Fruit fly (Drosophila melanogaster) whole organism, wandering third instar larva: ENCODE measurements around the gene CG10366.
A peak's percentile ranks its signal among the peaks of the same experiment; 100 is the strongest.

ENCODE experiments used
- Abd-B ChIP-seq: fragments of >200 bp; optimal IDR thresholded peaks from 2 replicates; lab custom pipeline; 2017; ENCODE audit warnings: missing biosample characterization, missing genetic modification characterization
- CG32264 ChIP-seq: fragments of 200-800 bp; sonication (Bioruptor generic); optimal IDR thresholded peaks from 2 replicates; lab custom pipeline; 2016; ENCODE audit warnings: missing biosample characterization, missing genetic modification characterization
- CG9705 ChIP-seq: fragments of 200-800 bp; sonication (Bioruptor generic); optimal IDR thresholded peaks from 2 replicates; lab custom pipeline; 2018; ENCODE audit warnings: missing biosample characterization, mild to moderate bottlenecking, missing genetic modification characterization
- CrebA ChIP-seq: fragments of 200-800 bp; sonication (Bioruptor generic); optimal IDR thresholded peaks from 2 replicates; lab custom pipeline; 2016; ENCODE audit warnings: missing biosample characterization, mild to moderate bottlenecking, missing genetic modification characterization, borderline replicate concordance
- Dfd ChIP-seq: fragments of >200 bp; optimal IDR thresholded peaks from 2 replicates; lab custom pipeline; 2017; ENCODE audit warnings: missing biosample characterization, missing genetic modification characterization
- Dif ChIP-seq: fragments of 200-275, 200-300 bp; sonication (Bioruptor generic); optimal IDR thresholded peaks from 2 replicates; lab custom pipeline; 2018; ENCODE audit warnings: missing biosample characterization, missing genetic modification characterization; ENCODE audit not compliant: partially characterized antibody
- GATAd ChIP-seq: sonication (Bioruptor generic); optimal IDR thresholded peaks from 2 replicates; lab custom pipeline; 2016; ENCODE audit warnings: missing biosample characterization, missing genetic modification characterization
- HLH106 ChIP-seq: fragments of 200-800 bp; optimal IDR thresholded peaks from 3 replicates; lab custom pipeline; 2019; ENCODE audit warnings: missing biosample characterization, mild to moderate bottlenecking, missing genetic modification characterization, moderate library complexity
- Hnf4 ChIP-seq: fragments of 200-800 bp; sonication (Bioruptor generic); optimal IDR thresholded peaks from 2 replicates; lab custom pipeline; 2016; ENCODE audit warnings: missing biosample characterization, mild to moderate bottlenecking, missing genetic modification characterization
- Hr78 ChIP-seq: fragments of >200 bp; optimal IDR thresholded peaks from 2 replicates; lab custom pipeline; 2017; ENCODE audit warnings: missing biosample characterization, missing genetic modification characterization
- Hr83 ChIP-seq: fragments of 200-300 bp; sonication (Bioruptor generic); optimal IDR thresholded peaks from 2 replicates; lab custom pipeline; 2016; ENCODE audit warnings: missing biosample characterization, mild to moderate bottlenecking, missing genetic modification characterization, moderate library complexity; ENCODE audit not compliant: poor library complexity, severe bottlenecking
- Jra ChIP-seq: sonication (Bioruptor generic); optimal IDR thresholded peaks from 2 replicates; lab custom pipeline; 2016; ENCODE audit warnings: missing biosample characterization, missing genetic modification characterization
- Mio ChIP-seq: sonication (Bioruptor generic); optimal IDR thresholded peaks from 2 replicates; lab custom pipeline; 2016; ENCODE audit warnings: missing biosample characterization, missing genetic modification characterization
- Myc ChIP-seq: fragments of >200 bp; optimal IDR thresholded peaks from 2 replicates; lab custom pipeline; 2017
- N ChIP-seq: fragments of >200 bp; optimal IDR thresholded peaks from 2 replicates; lab custom pipeline; 2018; ENCODE audit warnings: missing biosample characterization, missing external identifiers, missing genetic modification characterization
- OdsH ChIP-seq: fragments of 200-800 bp; sonication (Bioruptor generic); optimal IDR thresholded peaks from 2 replicates; lab custom pipeline; 2016; ENCODE audit warnings: missing biosample characterization, mild to moderate bottlenecking, missing genetic modification characterization
- Rel ChIP-seq, 2 experiments: fragments of 200-800 bp; sonication (Bioruptor generic) in 1 of 2; optimal IDR thresholded peaks; 2 replicates in 1 of 2; 3 replicates in 1 of 2; lab custom pipeline; 2016 to 2019; ENCODE audit warnings: mild to moderate bottlenecking in 2 of 2, missing biosample characterization in 2 of 2, missing genetic modification characterization in 2 of 2, moderate library complexity in 1 of 2
- Sp1 ChIP-seq: fragments of 200-800 bp; sonication (Bioruptor generic); optimal IDR thresholded peaks from 3 replicates; lab custom pipeline; 2019; ENCODE audit warnings: missing biosample characterization, mild to moderate bottlenecking, missing genetic modification characterization, moderate library complexity
- Vsx2 ChIP-seq: fragments of 200-300, 225-300 bp; sonication (Bioruptor generic); optimal IDR thresholded peaks from 2 replicates; lab custom pipeline; 2018; ENCODE audit warnings: missing biosample characterization, missing genetic modification characterization; ENCODE audit not compliant: partially characterized antibody
- br ChIP-seq: fragments of 200-800 bp; sonication (Bioruptor generic); optimal IDR thresholded peaks from 2 replicates; lab custom pipeline; 2016; ENCODE audit warnings: missing biosample characterization, missing genetic modification characterization
- brk ChIP-seq: fragments of 200-800 bp; sonication (Bioruptor generic); optimal IDR thresholded peaks from 2 replicates; lab custom pipeline; 2016; ENCODE audit warnings: missing biosample characterization, mild to moderate bottlenecking, missing genetic modification characterization
- dl ChIP-seq, 2 experiments: fragments of 175-275, 200-275 bp in 1 of 2; fragments of 200-275 bp in 1 of 2; sonication (Bioruptor generic); optimal IDR thresholded peaks; lab custom pipeline; 2018; ENCODE audit warnings: mild to moderate bottlenecking in 2 of 2, missing biosample characterization in 2 of 2, missing genetic modification characterization in 2 of 2, moderate library complexity in 2 of 2; ENCODE audit not compliant: partially characterized antibody in 2 of 2, insufficient read depth in 1 of 2
- dmrt93B ChIP-seq: fragments of 200-800 bp; sonication (Bioruptor generic); optimal IDR thresholded peaks from 2 replicates; lab custom pipeline; 2018; ENCODE audit warnings: missing biosample characterization, mild to moderate bottlenecking, missing genetic modification characterization
- dsf ChIP-seq: sonication (Bioruptor generic); optimal IDR thresholded peaks from 2 replicates; lab custom pipeline; 2016; ENCODE audit warnings: missing biosample characterization, missing genetic modification characterization, borderline replicate concordance
- ey ChIP-seq: fragments of 200-800 bp; sonication (Bioruptor generic); optimal IDR thresholded peaks from 2 replicates; lab custom pipeline; 2016; ENCODE audit warnings: missing biosample characterization, missing genetic modification characterization
- foxo ChIP-seq, 2 experiments: fragments of 200-800 bp; sonication (Bioruptor generic); optimal IDR thresholded peaks; 2 replicates in 1 of 2; 3 replicates in 1 of 2; lab custom pipeline; 2016 to 2017; ENCODE audit warnings: missing biosample characterization in 2 of 2, missing genetic modification characterization in 2 of 2
- fru ChIP-seq: fragments of 200-800 bp; sonication (Bioruptor generic); optimal IDR thresholded peaks from 3 replicates; lab custom pipeline; 2016; ENCODE audit warnings: missing biosample characterization, mild to moderate bottlenecking, missing genetic modification characterization
- h ChIP-seq: fragments of 200-800 bp; sonication (Bioruptor generic); optimal IDR thresholded peaks from 3 replicates; lab custom pipeline; 2016; ENCODE audit warnings: missing biosample characterization, mild to moderate bottlenecking, missing genetic modification characterization
- jim ChIP-seq: fragments of 175-275, 200-325 bp; sonication (Bioruptor generic); optimal IDR thresholded peaks from 2 replicates; lab custom pipeline; 2016; ENCODE audit warnings: missing biosample characterization, mild to moderate bottlenecking, missing genetic modification characterization
- lola ChIP-seq: fragments of >200 bp; optimal IDR thresholded peaks from 2 replicates; lab custom pipeline; 2017; ENCODE audit warnings: missing biosample characterization, missing genetic modification characterization
- pan ChIP-seq: fragments of >200 bp; optimal IDR thresholded peaks from 2 replicates; lab custom pipeline; 2017
- psq ChIP-seq: fragments of 200-800 bp; sonication (Bioruptor generic); optimal IDR thresholded peaks from 3 replicates; lab custom pipeline; 2017; ENCODE audit warnings: missing biosample characterization, mild to moderate bottlenecking, missing genetic modification characterization, moderate library complexity
- rgr ChIP-seq: fragments of 200-800 bp; sonication (Bioruptor generic); optimal IDR thresholded peaks from 3 replicates; lab custom pipeline; 2016; ENCODE audit warnings: missing biosample characterization, mild to moderate bottlenecking, missing genetic modification characterization
- sage ChIP-seq: fragments of 200-800 bp; sonication (Bioruptor generic); optimal IDR thresholded peaks from 2 replicates; lab custom pipeline; 2016; ENCODE audit warnings: missing biosample characterization, mild to moderate bottlenecking, missing genetic modification characterization
- sv ChIP-seq: fragments of 200-800 bp; sonication (Bioruptor generic); optimal IDR thresholded peaks from 3 replicates; lab custom pipeline; 2016; ENCODE audit warnings: missing biosample characterization, missing genetic modification characterization
- tai ChIP-seq: sonication (Bioruptor generic); optimal IDR thresholded peaks from 2 replicates; lab custom pipeline; 2016; ENCODE audit warnings: missing biosample characterization, missing genetic modification characterization
- usp ChIP-seq: fragments of >200 bp; optimal IDR thresholded peaks from 2 replicates; lab custom pipeline; 2017; ENCODE audit warnings: missing biosample characterization, missing genetic modification characterization
- woc ChIP-seq: sonication (Bioruptor generic); optimal IDR thresholded peaks from 2 replicates; lab custom pipeline; 2016; ENCODE audit warnings: missing biosample characterization, mild to moderate bottlenecking, missing genetic modification characterization

CG10366 gene

dm6 chr2L:19548158-19548557 is 35.9 kb upstream of the CG10366 start, which contains the start of gene Tep4:
Gene Tep4, plus strand, starts transcription at chr2L:19548507.
- no peak for TF ChIP-seq CG9705 (GFP tag; lab: Kevin White, UChicago)
- TF ChIP-seq br (GFP tag; lab: Kevin White, UChicago), result no peak
- peak; percentile 22 to 55 for TF ChIP-seq dl (GFP tag; optimal IDR thresholded peaks at IDR 0.05; lab: Kevin White, UChicago; ENCODE audit: insufficient read depth in 1 of 2, partially characterized antibody in 2 of 2)
- TF ChIP-seq N (GFP tag; lab: Kevin White, UChicago), result no peak
- TF ChIP-seq Hr83 (GFP tag; lab: Kevin White, UChicago), result no peak
- TF ChIP-seq CrebA, result no peak
- no peak for TF ChIP-seq Dif
- TF ChIP-seq Jra (GFP tag; lab: Kevin White, UChicago), result peak; percentile 35
- TF ChIP-seq Rel (GFP tag; optimal IDR thresholded peaks at IDR 0.05; lab: Kevin White, UChicago), result peak; percentile 36
- TF ChIP-seq Rel (tag; optimal IDR thresholded peaks at IDR 0.05; lab: Kevin White, UChicago), result peak; percentile 99

DNA sequence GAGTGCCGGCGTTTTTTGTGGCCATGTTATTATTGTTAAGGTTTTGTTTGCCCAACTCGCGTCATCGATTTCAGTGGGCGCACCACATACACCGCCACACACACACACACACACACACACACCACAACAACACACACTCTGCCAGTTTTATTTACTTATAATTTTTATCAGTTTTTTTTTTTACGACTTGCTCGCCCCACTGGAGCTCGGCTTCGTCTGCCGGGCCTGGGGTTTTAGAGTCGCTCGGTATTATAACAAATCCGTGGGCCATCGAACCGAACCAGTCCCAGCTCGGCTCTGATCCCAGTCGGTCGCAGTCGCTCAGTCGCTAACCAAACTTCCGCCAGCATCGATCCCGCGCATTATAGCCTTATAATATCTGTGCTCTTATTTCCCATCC is 34.6 kb upstream of the CG10366 start:
- TF ChIP-seq Vsx2 (GFP tag; lab: Kevin White, UChicago) (peak; percentile 16), CG9705 (GFP tag; lab: Kevin White, UChicago) (no peak), pan (lab: Kevin White, UChicago) (no peak), Abd-B (no peak), ey (GFP tag; lab: Kevin White, UChicago) (no peak), foxo (GFP tag; optimal IDR thresholded peaks at IDR 0.05; lab: Kevin White, UChicago) (no peak), woc (GFP tag; lab: Kevin White, UChicago) (no peak), usp (GFP tag; lab: Kevin White, UChicago) (no peak), jim (no peak), sv (GFP tag; lab: Kevin White, UChicago) (no peak), Jra (GFP tag; lab: Kevin White, UChicago) (peak; percentile 6), fru (GFP tag; lab: Kevin White, UChicago) (peak; percentile 56), OdsH (GFP tag; lab: Kevin White, UChicago) (peak; percentile 1), Dfd (no peak), br (GFP tag; lab: Kevin White, UChicago) (peak; percentile 64), h (GFP tag; lab: Kevin White, UChicago) (peak; percentile 37), psq (GFP tag; lab: Kevin White, UChicago) (peak; percentile 49), CrebA (no peak), Myc (lab: Kevin White, UChicago) (no peak), Dif (peak; percentile 8), Mio (GFP tag; lab: Kevin White, UChicago) (no peak), N (GFP tag; lab: Kevin White, UChicago) (no peak), Rel (GFP tag; optimal IDR thresholded peaks at IDR 0.05; lab: Kevin White, UChicago) (peak; percentile 17), Rel (tag; optimal IDR thresholded peaks at IDR 0.05; lab: Kevin White, UChicago) (peak; percentile 82), dmrt93B (GFP tag; lab: Kevin White, UChicago) (no peak), dl (GFP tag; optimal IDR thresholded peaks at IDR 0.05; lab: Kevin White, UChicago; ENCODE audit: insufficient read depth in 1 of 2, partially characterized antibody in 2 of 2) (no peak), Sp1 (GFP tag; lab: Kevin White, UChicago) (no peak), Hr83 (GFP tag; lab: Kevin White, UChicago) (peak; percentile 42), Hnf4 (GFP tag; lab: Kevin White, UChicago) (no peak), dsf (no peak), lola (GFP tag; lab: Kevin White, UChicago) (no peak), HLH106 (tag; lab: Kevin White, UChicago) (no peak), tai (GFP tag; lab: Kevin White, UChicago) (no peak), brk (GFP tag; lab: Kevin White, UChicago) (no peak), CG32264 (GFP tag; lab: Kevin White, UChicago) (no peak), GATAd (no peak), Hr78 (GFP tag; lab: Kevin White, UChicago) (no peak), rgr (GFP tag; lab: Kevin White, UChicago) (no peak), sage (GFP tag; lab: Kevin White, UChicago) (no peak)
